Fruit fly (Drosophila melanogaster) S2 (cell line): ENCODE measurements around the gene CG5937.

Source experiments
- CG8478 ChIP-seq: fragments of >200 bp; optimal IDR thresholded peaks from 2 replicates; lab custom pipeline; 2018
- CTCF ChIP-seq, 2 experiments: fragments of >200 bp; optimal IDR thresholded peaks; 2 replicates each; lab custom pipeline; 2018

DNA sequence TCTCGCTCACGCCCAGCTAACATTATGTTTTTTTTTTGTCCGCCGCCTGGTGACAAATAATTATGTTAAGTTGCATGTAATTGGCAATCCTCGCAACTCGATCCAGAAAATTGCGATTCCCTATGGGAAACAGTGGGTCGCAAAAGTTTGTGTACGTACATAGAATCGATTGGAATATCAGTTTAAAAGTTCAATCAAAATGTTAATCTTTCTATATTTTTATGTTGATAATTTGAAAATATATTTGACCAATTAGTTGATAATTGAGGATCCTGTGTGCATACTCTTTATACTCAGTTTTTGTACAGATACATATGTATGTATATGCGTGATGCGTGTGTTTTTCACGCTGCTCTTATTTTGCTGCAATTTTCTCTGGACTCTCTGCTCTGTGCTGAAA is 12.0 kb upstream of the CG5937 start:
- TF ChIP-seq CG8478 (lab: Kevin White, UChicago) = no peak
- TF ChIP-seq CTCF (optimal IDR thresholded peaks at IDR 0.05; lab: Kevin White, UChicago) = no peak
